Fruit fly (Drosophila melanogaster) whole organism, embryonic: Measurements from ENCODE around the gene mRpL28.

Source experiments
- Abd-B ChIP-seq: fragments of 200-800 bp; sonication (Bioruptor generic); optimal IDR thresholded peaks from 2 replicates; lab custom pipeline; 2018; ENCODE audit warnings: missing biosample characterization, mild to moderate bottlenecking, missing genetic modification characterization, moderate library complexity
- Bgb ChIP-seq: fragments of 200-800 bp; sonication (Bioruptor generic); IDR thresholded peaks from 2 replicates; pipeline ENCODE4 v1.3.6; 2022; ENCODE audit warnings: missing biosample characterization, missing genetic modification characterization; ENCODE audit not compliant: partially characterized antibody
- Bteb2 ChIP-seq: fragments of 200-800 bp; sonication (Bioruptor generic); optimal IDR thresholded peaks from 2 replicates; lab custom pipeline; 2016; ENCODE audit warnings: missing biosample characterization, missing genetic modification characterization
- CG10321 ChIP-seq: fragments of 200-800 bp; sonication (Bioruptor generic); IDR thresholded peaks from 2 replicates; pipeline ENCODE4 v1.3.6; 2022; ENCODE audit warnings: missing biosample characterization, missing genetic modification characterization
- CG11085 ChIP-seq: fragments of 200-800 bp; sonication (Bioruptor generic); IDR thresholded peaks from 2 replicates; pipeline ENCODE4 v1.3.6; 2022; ENCODE audit warnings: missing biosample characterization, missing genetic modification characterization
- CG13287 ChIP-seq: fragments of 200-800 bp; sonication (Bioruptor generic); IDR thresholded peaks from 2 replicates; pipeline ENCODE4 v1.3.6; 2022; ENCODE audit warnings: missing biosample characterization, missing genetic modification characterization; ENCODE audit not compliant: partially characterized antibody
- CG14050 ChIP-seq: fragments of 200-800 bp; sonication (Bioruptor generic); IDR thresholded peaks from 3 replicates; pipeline ENCODE4 v1.3.6; 2022; ENCODE audit warnings: missing biosample characterization, missing genetic modification characterization
- CG16813 ChIP-seq: fragments of 200-800 bp; sonication (Bioruptor generic); IDR thresholded peaks from 3 replicates; pipeline ENCODE4 v1.3.6; 2022; ENCODE audit warnings: missing biosample characterization, missing genetic modification characterization; ENCODE audit not compliant: partially characterized antibody
- CG17912 ChIP-seq: fragments of 200-800 bp; sonication (Bioruptor generic); optimal IDR thresholded peaks from 2 replicates; lab custom pipeline; 2018; ENCODE audit warnings: missing biosample characterization, mild to moderate bottlenecking, missing genetic modification characterization
- CG33557 ChIP-seq: fragments of 200-800 bp; sonication (Bioruptor generic); optimal IDR thresholded peaks from 2 replicates; lab custom pipeline; 2019; ENCODE audit warnings: missing biosample characterization, mild to moderate bottlenecking, missing genetic modification characterization, moderate library complexity
- CG34422 ChIP-seq: fragments of 200-800 bp; sonication (Bioruptor generic); IDR thresholded peaks from 3 replicates; pipeline ENCODE4 v1.3.6; 2022; ENCODE audit warnings: missing biosample characterization, missing genetic modification characterization
- CG42726 ChIP-seq: fragments of 200-800 bp; sonication (Bioruptor generic); IDR thresholded peaks from 2 replicates; pipeline ENCODE4 v1.3.6; 2022; ENCODE audit warnings: missing biosample characterization, missing genetic modification characterization; ENCODE audit not compliant: partially characterized antibody
- CG4617 ChIP-seq: fragments of 200-800 bp; sonication (Bioruptor generic); optimal IDR thresholded peaks from 3 replicates; lab custom pipeline; 2016; ENCODE audit warnings: missing biosample characterization, missing genetic modification characterization, borderline replicate concordance
- CG7963 ChIP-seq: fragments of 200-800 bp; sonication (Bioruptor generic); IDR thresholded peaks from 3 replicates; pipeline ENCODE4 v1.3.6; 2022; ENCODE audit warnings: missing biosample characterization, missing genetic modification characterization; ENCODE audit not compliant: partially characterized antibody
- CG8478 ChIP-seq: fragments of >200 bp; optimal IDR thresholded peaks from 2 replicates; lab custom pipeline; 2018
- CG9609 ChIP-seq: fragments of 200-800 bp; sonication (Bioruptor generic); optimal IDR thresholded peaks from 3 replicates; lab custom pipeline; 2016; ENCODE audit warnings: missing biosample characterization, missing genetic modification characterization
- Dad ChIP-seq: fragments of 200-800 bp; sonication (Bioruptor generic); optimal IDR thresholded peaks from 3 replicates; lab custom pipeline; 2016; ENCODE audit warnings: missing biosample characterization, missing genetic modification characterization
- Dll ChIP-seq: fragments of 200-800 bp; sonication (Bioruptor generic); IDR thresholded peaks from 4 replicates; pipeline ENCODE4 v1.3.6; 2022; ENCODE audit warnings: missing biosample characterization, missing genetic modification characterization; ENCODE audit not compliant: partially characterized antibody
- Doc3 ChIP-seq: fragments of 200-800 bp; sonication (Bioruptor generic); IDR thresholded peaks from 3 replicates; pipeline ENCODE4 v1.3.6; 2022; ENCODE audit warnings: missing biosample characterization, missing genetic modification characterization; ENCODE audit not compliant: partially characterized antibody
- Dp ChIP-seq: fragments of 200-800 bp; sonication (Bioruptor generic); optimal IDR thresholded peaks from 2 replicates; lab custom pipeline; 2018; ENCODE audit warnings: missing biosample characterization, mild to moderate bottlenecking, missing genetic modification characterization, moderate library complexity
- E2f2 ChIP-seq: fragments of 200-800 bp; sonication (Bioruptor generic); IDR thresholded peaks from 2 replicates; pipeline ENCODE4 v1.3.6; 2022; ENCODE audit warnings: missing biosample characterization, missing genetic modification characterization
- Fer2 ChIP-seq: fragments of 200-800 bp; sonication (Bioruptor generic); optimal IDR thresholded peaks from 2 replicates; lab custom pipeline; 2018; ENCODE audit warnings: missing biosample characterization, mild to moderate bottlenecking, missing genetic modification characterization, moderate library complexity
- HLH4C ChIP-seq: fragments of 200-800 bp; sonication (Bioruptor generic); IDR thresholded peaks from 3 replicates; pipeline ENCODE4 v1.3.6; 2022; ENCODE audit warnings: missing biosample characterization, missing genetic modification characterization; ENCODE audit not compliant: partially characterized antibody
- MBD-R2 ChIP-seq: fragments of 200-800 bp; sonication (Bioruptor generic); IDR thresholded peaks from 2 replicates; pipeline ENCODE4 v1.3.6; 2022; ENCODE audit warnings: missing biosample characterization, missing genetic modification characterization
- MESR4 ChIP-seq: fragments of 200-800 bp; sonication (Bioruptor generic); optimal IDR thresholded peaks from 2 replicates; lab custom pipeline; 2018; ENCODE audit warnings: missing biosample characterization, mild to moderate bottlenecking, missing genetic modification characterization, moderate library complexity
- Med ChIP-seq: fragments of 200-800 bp; sonication (Bioruptor generic); peaks from one replicate; lab custom pipeline; 2016; ENCODE audit warnings: missing biosample characterization, missing genetic modification characterization, mild to moderate bottlenecking, inconsistent platforms, moderate library complexity
- Myb ChIP-seq: fragments of 200-800 bp; sonication (Bioruptor generic); optimal IDR thresholded peaks from 2 replicates; lab custom pipeline; 2016; ENCODE audit warnings: missing biosample characterization, missing genetic modification characterization
- Pdp1 ChIP-seq, 2 experiments: fragments of 200-800 bp; sonication (Bioruptor generic); optimal IDR thresholded peaks; 3 replicates each; lab custom pipeline; 2016; ENCODE audit warnings: missing biosample characterization in 2 of 2, missing genetic modification characterization in 2 of 2, mild to moderate bottlenecking in 1 of 2, moderate library complexity in 1 of 2
- Scr ChIP-seq: fragments of 200-800 bp; sonication (Bioruptor generic); IDR thresholded peaks from 2 replicates; pipeline ENCODE4 v1.3.6; 2022; ENCODE audit warnings: missing biosample characterization, missing genetic modification characterization; ENCODE audit not compliant: partially characterized antibody
- Sox102F ChIP-seq: fragments of 200-800 bp; sonication (Bioruptor generic); optimal IDR thresholded peaks from 2 replicates; lab custom pipeline; 2018; ENCODE audit warnings: missing biosample characterization, mild to moderate bottlenecking, missing genetic modification characterization, moderate library complexity
- YL-1 ChIP-seq: fragments of 200-800 bp; sonication (Bioruptor generic); optimal IDR thresholded peaks from 3 replicates; lab custom pipeline; 2017; ENCODE audit warnings: missing biosample characterization, mild to moderate bottlenecking, missing genetic modification characterization
- amos ChIP-seq: fragments of 200-800 bp; sonication (Bioruptor generic); IDR thresholded peaks from 2 replicates; pipeline ENCODE4 v1.3.6; 2022; ENCODE audit warnings: missing biosample characterization, missing genetic modification characterization; ENCODE audit not compliant: partially characterized antibody
- bbx ChIP-seq: fragments of 200-800 bp; sonication (Bioruptor generic); IDR thresholded peaks from 2 replicates; pipeline ENCODE4 v1.3.6; 2022; ENCODE audit warnings: missing biosample characterization, missing genetic modification characterization; ENCODE audit not compliant: partially characterized antibody
- crp ChIP-seq, 2 experiments: fragments of 200-800 bp; sonication (Bioruptor generic); optimal IDR thresholded peaks; 2 replicates in 1 of 2; 3 replicates in 1 of 2; lab custom pipeline; 2017; ENCODE audit warnings: missing biosample characterization in 2 of 2, missing genetic modification characterization in 2 of 2, mild to moderate bottlenecking in 1 of 2, moderate library complexity in 1 of 2
- dm ChIP-seq: fragments of 200-800 bp; sonication (Bioruptor generic); optimal IDR thresholded peaks from 3 replicates; lab custom pipeline; 2016; ENCODE audit warnings: missing biosample characterization, missing genetic modification characterization
- esg ChIP-seq: fragments of 200-800 bp; sonication (Bioruptor generic); conservative IDR thresholded peaks from 2 replicates; pipeline ENCODE4 v1.3.6; 2022; ENCODE audit warnings: missing biosample characterization, missing genetic modification characterization
- exex ChIP-seq: fragments of 200-800 bp; sonication (Bioruptor generic); optimal IDR thresholded peaks from 4 replicates; lab custom pipeline; 2018; ENCODE audit warnings: missing biosample characterization, mild to moderate bottlenecking, missing genetic modification characterization, moderate library complexity
- gfzf ChIP-seq: fragments of 200-800 bp; sonication (Bioruptor generic); optimal IDR thresholded peaks from 2 replicates; lab custom pipeline; 2016; ENCODE audit warnings: missing biosample characterization, mild to moderate bottlenecking, missing genetic modification characterization, moderate library complexity
- grn ChIP-seq: fragments of 200-800 bp; sonication (Bioruptor generic); optimal IDR thresholded peaks from 3 replicates; lab custom pipeline; 2017; ENCODE audit warnings: missing biosample characterization, missing genetic modification characterization
- hbn ChIP-seq: fragments of 200-800 bp; sonication (Bioruptor generic); IDR thresholded peaks from 2 replicates; pipeline ENCODE4 v1.3.6; 2022; ENCODE audit warnings: missing biosample characterization, missing genetic modification characterization; ENCODE audit not compliant: partially characterized antibody
- kah ChIP-seq: fragments of 200-800 bp; sonication (Bioruptor generic); optimal IDR thresholded peaks from 2 replicates; lab custom pipeline; 2018; ENCODE audit warnings: missing biosample characterization, mild to moderate bottlenecking, missing genetic modification characterization
- lmd ChIP-seq: fragments of 200-800 bp; sonication (Bioruptor generic); IDR thresholded peaks from 2 replicates; pipeline ENCODE4 v1.3.6; 2022; ENCODE audit warnings: missing biosample characterization, missing genetic modification characterization
- phol ChIP-seq: fragments of 200-800 bp; sonication (Bioruptor generic); optimal IDR thresholded peaks from 3 replicates; lab custom pipeline; 2018; ENCODE audit warnings: missing biosample characterization, mild to moderate bottlenecking, missing genetic modification characterization, moderate library complexity
- pzg ChIP-seq: fragments of 200-800 bp; sonication (Bioruptor generic); optimal IDR thresholded peaks from 3 replicates; lab custom pipeline; 2018; ENCODE audit warnings: missing biosample characterization, mild to moderate bottlenecking, missing genetic modification characterization, moderate library complexity
- row ChIP-seq: fragments of 200-800 bp; sonication (Bioruptor generic); IDR thresholded peaks from 3 replicates; pipeline ENCODE4 v1.3.6; 2022; ENCODE audit warnings: missing biosample characterization, missing genetic modification characterization
- stwl ChIP-seq: fragments of 200-800 bp; sonication (Bioruptor generic); optimal IDR thresholded peaks from 3 replicates; lab custom pipeline; 2018; ENCODE audit warnings: missing biosample characterization, mild to moderate bottlenecking, missing genetic modification characterization, moderate library complexity
- zen ChIP-seq: fragments of 200-800 bp; sonication (Bioruptor generic); optimal IDR thresholded peaks from 3 replicates; lab custom pipeline; 2018; ENCODE audit warnings: missing biosample characterization, mild to moderate bottlenecking, missing genetic modification characterization, moderate library complexity

Gene mRpL28

dm6 chr2L:4949453-4950045, 24.2 kb upstream of the mRpL28 start, which contains the start of gene jet:
Gene jet (minus strand): TSS chr2L:4949784.
- TF ChIP-seq Bgb (peak; percentile 76), Med (peak; percentile 67), crp (GFP tag; optimal IDR thresholded peaks at IDR 0.05; lab: Kevin White, UChicago) (peak; percentile 78 to 93), CG11085 (GFP tag; lab: Robert Waterston, UW) (no peak), bbx (GFP tag; lab: Robert Waterston, UW) (peak; percentile 48), CG4617 (peak; percentile 53), YL-1 (peak; percentile 2), Bteb2 (no peak), kah (GFP tag; lab: Kevin White, UChicago) (no peak), esg (GFP tag; lab: Robert Waterston, UW) (no peak), CG16813 (GFP tag; lab: Robert Waterston, UW) (peak; percentile 67), MBD-R2 (GFP tag; lab: Robert Waterston, UW) (peak; percentile 97), CG17912 (no peak), Dp (GFP tag; lab: Kevin White, UChicago) (peak; percentile 34), Doc3 (GFP tag; lab: Robert Waterston, UW) (no peak), exex (tag; lab: Kevin White, UChicago) (peak; percentile 72), CG34422 (GFP tag; lab: Robert Waterston, UW) (peak; percentile 24; the same call in 1 of the 3 replicates), Scr (GFP tag; lab: Robert Waterston, UW) (peak; percentile 24; the same call in 1 of the 2 replicates), Dll (GFP tag; lab: Robert Waterston, UW) (0 out of 4 replicates have a peak, but pooled peaks have one; percentile 22), phol (tag; lab: Kevin White, UChicago) (peak; percentile 28), CG8478 (lab: Kevin White, UChicago) (no peak), CG9609 (GFP tag; lab: Kevin White, UChicago) (no peak), Abd-B (peak; percentile 9), zen (tag; lab: Kevin White, UChicago) (peak; percentile 22), stwl (peak; percentile 49), E2f2 (peak; percentile 59), grn (GFP tag; lab: Kevin White, UChicago) (peak; percentile 78), CG10321 (GFP tag; lab: Robert Waterston, UW) (no peak), Dad (GFP tag; lab: Kevin White, UChicago) (no peak), HLH4C (GFP tag; lab: Robert Waterston, UW) (peak; percentile 55; the same call in 1 of the 3 replicates), pzg (peak; percentile 51), Myb (GFP tag; lab: Kevin White, UChicago) (peak; percentile 8), CG7963 (GFP tag; lab: Robert Waterston, UW) (peak; percentile 55; the same call in 1 of the 3 replicates), Pdp1 (GFP tag; optimal IDR thresholded peaks at IDR 0.05; lab: Kevin White, UChicago) (peak in 1 of 2 experiments; percentile 31), CG33557 (GFP tag; lab: Kevin White, UChicago) (no peak), MESR4 (GFP tag; lab: Kevin White, UChicago) (peak; percentile 65), CG13287 (GFP tag; lab: Robert Waterston, UW) (peak; percentile 52; the same call in 1 of the 2 replicates), amos (peak; percentile 82), CG42726 (GFP tag; lab: Robert Waterston, UW) (peak; percentile 63), dm (GFP tag; lab: Kevin White, UChicago) (no peak), Fer2 (tag; lab: Kevin White, UChicago) (no peak), lmd (GFP tag; lab: Robert Waterston, UW) (0 out of 2 replicates have a peak, but pooled peaks have one; percentile 5), row (GFP tag; lab: Robert Waterston, UW) (peak; percentile 19; the same call in 1 of the 3 replicates), CG14050 (no peak), hbn (GFP tag; lab: Robert Waterston, UW) (0 out of 2 replicates have a peak, but pooled peaks have one; percentile 20), gfzf (peak; percentile 43), Sox102F (no peak)
